Worm (Caenorhabditis elegans): ENCODE results near the gene czw-1.

Gene czw-1

DNA sequence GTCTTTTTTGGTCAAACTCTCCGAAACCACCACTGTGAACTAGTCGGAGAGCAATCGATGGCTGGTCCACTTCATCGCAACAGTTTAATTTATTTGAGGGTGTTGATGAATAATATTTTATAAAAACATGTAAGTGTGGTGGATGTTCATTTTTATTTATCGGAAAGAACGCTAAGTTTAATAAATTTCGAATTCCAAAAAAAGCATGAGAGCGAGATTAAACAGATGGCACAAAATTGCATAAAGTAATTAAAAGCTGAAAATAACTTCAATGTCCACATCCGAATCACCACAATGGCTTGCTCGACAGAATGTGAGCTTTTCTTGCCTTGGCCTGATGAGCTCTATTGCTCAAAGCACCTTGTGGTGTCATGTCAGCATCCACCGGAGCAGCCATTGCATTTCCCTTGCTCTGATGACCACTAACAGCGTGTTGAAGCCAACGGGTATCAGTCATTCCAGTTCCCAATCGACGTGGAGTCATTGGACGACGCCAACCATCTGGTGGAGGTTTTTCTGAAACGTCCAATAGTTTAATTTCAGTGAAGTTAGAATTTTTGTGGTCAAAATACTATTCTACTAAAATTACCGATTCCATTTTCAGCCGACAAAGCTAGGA is 37.2 kb upstream of the czw-1 start:
- no peak for TF ChIP-seq set-16 (GFP tag; IDR thresholded peaks at IDR 0.05)
- TF ChIP-seq aha-1 (tag), result peak; percentile 58
- TF ChIP-seq lin-13 (GFP tag; optimal IDR thresholded peaks at IDR 0.05), result peak; percentile 19
- TF ChIP-seq daf-16 (GFP tag; optimal IDR thresholded peaks at IDR 0.05), result peak in 1 of 2 experiments; percentile 14
- peak; percentile 4 for TF ChIP-seq daf-16 (tag; optimal IDR thresholded peaks at IDR 0.05)
- no peak for TF ChIP-seq zip-2 (tag; optimal IDR thresholded peaks at IDR 0.05)
- TF ChIP-seq dve-1 (tag; optimal IDR thresholded peaks at IDR 0.05; ENCODE audit: insufficient read depth), result peak; percentile 35
- 0 out of 2 replicates have a peak, but pooled peaks have one; percentile 29 for TF ChIP-seq F26F4.8 (GFP tag; conservative IDR thresholded peaks at IDR 0.05)
- no peak for TF ChIP-seq lin-1 (GFP tag; IDR thresholded peaks at IDR 0.05)
- no peak for TF ChIP-seq spr-3 (GFP tag; optimal IDR thresholded peaks at IDR 0.05)
- TF ChIP-seq hmg-1.1 (GFP tag; IDR thresholded peaks at IDR 0.05), result 0 out of 2 replicates have a peak, but pooled peaks have one; percentile 32
- peak; percentile 47 for TF ChIP-seq duxl-1 (tag; optimal IDR thresholded peaks at IDR 0.05; ENCODE audit: poor library complexity)
- TF ChIP-seq Y75B8A.6 (GFP tag; IDR thresholded peaks at IDR 0.05), result peak; percentile 40; the same call in 1 of the 2 replicates
- TF ChIP-seq nhr-48 (tag; optimal IDR thresholded peaks at IDR 0.05), result peak; percentile 29
- TF ChIP-seq ceh-62 (tag; optimal IDR thresholded peaks at IDR 0.05), result no peak
- TF ChIP-seq nhr-111 (GFP tag; optimal IDR thresholded peaks at IDR 0.05), result peak; percentile 21
- peak; percentile 16 for TF ChIP-seq mes-2 (tag; optimal IDR thresholded peaks at IDR 0.05; ENCODE audit: poor library complexity, severe bottlenecking)
- TF ChIP-seq ceh-82 (tag; optimal IDR thresholded peaks at IDR 0.05), result no peak
- peak; percentile 67; the same call in 1 of the 2 replicates for TF ChIP-seq zfp-3 (GFP tag; conservative IDR thresholded peaks at IDR 0.05)
- TF ChIP-seq unc-62 (GFP tag; optimal IDR thresholded peaks at IDR 0.05 in 1 of 2), result peak in 1 of 2 experiments; percentile 76
- no peak for TF ChIP-seq unc-62 (tag; optimal IDR thresholded peaks at IDR 0.05)
- peak; percentile 75; the same call in 1 of the 2 replicates for TF ChIP-seq T26A8.4 (GFP tag; IDR thresholded peaks at IDR 0.05)
- no peak for TF ChIP-seq ztf-7 (tag; optimal IDR thresholded peaks at IDR 0.05)
- TF ChIP-seq spr-1 (tag; optimal IDR thresholded peaks at IDR 0.05), result peak; percentile 31
- peak; percentile 34; the same call in 1 of the 2 replicates for TF ChIP-seq pha-4 (GFP tag; IDR thresholded peaks at IDR 0.05)
- TF ChIP-seq pha-4 (tag; optimal IDR thresholded peaks at IDR 0.05), result no peak
- no peak for TF ChIP-seq sdz-12 (GFP tag; optimal IDR thresholded peaks at IDR 0.05)
- peak; percentile 35 for TF ChIP-seq nhr-102 (tag; optimal IDR thresholded peaks at IDR 0.05)
- 0 out of 2 replicates have a peak, but pooled peaks have one; percentile 46 for TF ChIP-seq dmd-9 (GFP tag; IDR thresholded peaks at IDR 0.05)
- TF ChIP-seq nhr-42 (GFP tag; IDR thresholded peaks at IDR 0.05), result peak; percentile 59
- TF ChIP-seq unc-130 (GFP tag; optimal IDR thresholded peaks at IDR 0.05), result peak; percentile 25
- TF ChIP-seq nhr-41 (GFP tag; IDR thresholded peaks at IDR 0.05), result no peak
- peak; percentile 47 for TF ChIP-seq lin-38 (GFP tag; IDR thresholded peaks at IDR 0.05)
- TF ChIP-seq mep-1 (tag; optimal IDR thresholded peaks at IDR 0.05), result peak; percentile 38
- TF ChIP-seq tra-1 (GFP tag; IDR thresholded peaks at IDR 0.05), result 0 out of 2 replicates have a peak, but pooled peaks have one; percentile 12

DNA sequence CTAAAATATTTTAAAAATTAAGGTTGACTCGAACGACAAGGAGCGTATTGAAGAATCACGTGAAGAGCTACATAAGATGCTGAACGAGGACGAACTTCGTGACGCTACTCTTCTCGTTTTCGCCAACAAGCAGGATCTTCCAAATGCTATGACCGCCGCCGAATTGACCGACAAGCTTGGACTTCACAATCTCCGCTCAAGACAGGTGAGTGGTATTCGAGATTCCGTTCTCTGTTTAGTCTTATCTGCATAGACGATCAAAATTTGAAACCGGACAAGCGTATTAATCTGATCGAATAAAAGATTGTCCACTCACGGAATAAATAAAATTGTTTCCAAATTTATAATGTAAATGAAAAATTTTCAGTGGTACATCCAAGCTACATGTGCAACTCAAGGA is 36.4 kb upstream of the czw-1 start:
- no peak for TF ChIP-seq sdz-12 (GFP tag; optimal IDR thresholded peaks at IDR 0.05)
- no peak for TF ChIP-seq Y5F2A.4 (GFP tag; optimal IDR thresholded peaks at IDR 0.05)
- TF ChIP-seq ceh-32 (tag; optimal IDR thresholded peaks at IDR 0.05; ENCODE audit: poor library complexity), result no peak
- no peak for TF ChIP-seq T26A8.4 (GFP tag; IDR thresholded peaks at IDR 0.05)
- no peak for TF ChIP-seq nhr-11 (tag; optimal IDR thresholded peaks at IDR 0.05)
- no peak for TF ChIP-seq zip-2 (tag; optimal IDR thresholded peaks at IDR 0.05)
- TF ChIP-seq daf-8 (GFP tag; IDR thresholded peaks at IDR 0.05), result no peak
- no peak for TF ChIP-seq dmd-6 (GFP tag; IDR thresholded peaks at IDR 0.05)
- TF ChIP-seq unc-39 (tag; optimal IDR thresholded peaks at IDR 0.05), result no peak
- no peak for TF ChIP-seq nhr-41 (GFP tag; IDR thresholded peaks at IDR 0.05)
- no peak for TF ChIP-seq ama-1 (optimal IDR thresholded peaks at IDR 0.05)
- no peak for TF ChIP-seq lin-13 (GFP tag; optimal IDR thresholded peaks at IDR 0.05)
- TF ChIP-seq fos-1 (tag; optimal IDR thresholded peaks at IDR 0.05), result no peak
- no peak for TF ChIP-seq egl-27 (tag; optimal IDR thresholded peaks at IDR 0.05)
- no peak for TF ChIP-seq ZK337.2 (GFP tag; IDR thresholded peaks at IDR 0.05)
- no peak for TF ChIP-seq lin-29 (GFP tag; IDR thresholded peaks at IDR 0.05)
- no peak for TF ChIP-seq nhr-48 (tag; optimal IDR thresholded peaks at IDR 0.05)

Measured in whole organism, L4 larva.